Worm (Caenorhabditis elegans): ENCODE data around the gene str-101.

DNA sequence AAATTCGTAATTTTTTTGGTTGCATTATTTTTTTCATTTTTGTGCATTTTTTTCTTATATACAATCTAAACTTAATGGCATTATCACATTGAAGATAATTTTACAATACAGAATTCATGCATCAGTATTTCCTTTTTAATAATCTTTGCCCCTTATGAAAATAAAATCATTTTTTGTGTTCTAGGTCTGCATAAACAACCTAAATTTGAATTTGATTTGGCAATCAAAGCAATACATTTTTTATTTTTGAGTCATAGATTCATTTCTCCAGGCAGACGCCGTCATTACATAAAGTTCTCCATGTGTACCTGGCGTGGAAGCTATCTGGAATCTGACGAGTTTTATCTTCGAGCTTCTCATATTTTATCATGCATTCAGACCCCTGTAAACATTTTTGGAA lies 10.1 kb upstream of the str-101 start, which contains the start of gene srh-140:
- TF ChIP-seq nhr-12 (tag; optimal IDR thresholded peaks at IDR 0.05) (no peak), ama-1 (optimal IDR thresholded peaks at IDR 0.05) (no peak), lsy-2 (tag; optimal IDR thresholded peaks at IDR 0.05) (no peak), mdl-1 (tag; optimal IDR thresholded peaks at IDR 0.05) (no peak), unc-62 (GFP tag; optimal IDR thresholded peaks at IDR 0.05) (no peak), pag-3 (tag; optimal IDR thresholded peaks at IDR 0.05; ENCODE audit: borderline replicate concordance, insufficient read depth) (no peak), ztf-11 (tag; optimal IDR thresholded peaks at IDR 0.05) (no peak), unc-98 (GFP tag; IDR thresholded peaks at IDR 0.05) (no peak)
